Worm (Caenorhabditis elegans) whole organism, L4/young adult: Measurements from ENCODE around the gene T25D1.2.

Source experiments
- dao-5 ChIP-seq: sonication (generic microtip); optimal IDR thresholded peaks from 2 replicates; lab custom pipeline; 2016; ENCODE audit warnings: missing genotype, missing genetic modification characterization, moderate library complexity, missing compliant biosample characterization
- him-1 ChIP-seq: sonication (generic microtip); optimal IDR thresholded peaks from 2 replicates; lab custom pipeline; 2016; ENCODE audit warnings: missing genotype, missing genetic modification reagents, missing genetic modification characterization, missing compliant biosample characterization

- TF ChIP-seq dao-5 (tag; lab: Kevin White, UChicago), result no peak
- TF ChIP-seq him-1, result no peak
Observed at ce11 chrX:16546135-16546534, 30.8 kb downstream of the T25D1.2 start.
